Worm (Caenorhabditis elegans) whole organism, L1 larva: ENCODE results near the gene F16G10.6.

ENCODE experiments used
- elt-2 ChIP-seq: sonication (generic microtip); optimal IDR thresholded peaks from 2 replicates; lab custom pipeline; 2016; ENCODE audit warnings: missing genetic modification characterization, mild to moderate bottlenecking, inconsistent platforms, missing compliant biosample characterization, missing genetic modification reagents
- elt-3 ChIP-seq, 6 experiments: fragments of 150-350 bp in 1 of 6; sonication (generic microtip); optimal IDR thresholded peaks; 2 replicates each; lab custom pipeline; 2017 to 2018; ENCODE audit warnings: missing biosample characterization in 6 of 6, missing genetic modification characterization in 6 of 6, inconsistent platforms in 1 of 6
- fkh-8 ChIP-seq: sonication (generic microtip); optimal IDR thresholded peaks from 2 replicates; lab custom pipeline; 2016; ENCODE audit warnings: mild to moderate bottlenecking, missing genetic modification characterization, missing compliant biosample characterization
- fos-1 ChIP-seq: fragments of 150-350 bp; optimal IDR thresholded peaks from 2 replicates; lab custom pipeline; 2014; ENCODE audit warnings: missing biosample characterization, missing genetic modification characterization
- lin-13 ChIP-seq: fragments of 150-350 bp; optimal IDR thresholded peaks from 2 replicates; lab custom pipeline; 2014; ENCODE audit warnings: missing biosample characterization, missing genetic modification reagents, missing genetic modification characterization
- lin-15B ChIP-seq: fragments of 150-350 bp; sonication (generic microtip); optimal IDR thresholded peaks from 3 replicates; lab custom pipeline; 2014; ENCODE audit warnings: missing biosample characterization, missing genetic modification characterization
- mdl-1 ChIP-seq, 2 experiments: fragments of 150-350 bp; optimal IDR thresholded peaks; 2 replicates each; lab custom pipeline; 2014 to 2017; ENCODE audit warnings: missing biosample characterization in 2 of 2, missing genetic modification characterization in 2 of 2, inconsistent platforms in 1 of 2
- nhr-11 ChIP-seq: fragments of 150-350 bp; optimal IDR thresholded peaks from 2 replicates; lab custom pipeline; 2014; ENCODE audit warnings: missing biosample characterization, missing genetic modification characterization
- nhr-77 ChIP-seq: fragments of 150-350 bp; optimal IDR thresholded peaks from 2 replicates; lab custom pipeline; 2014; ENCODE audit warnings: missing biosample characterization, missing genetic modification characterization
- rnt-1 ChIP-seq: sonication (generic microtip); optimal IDR thresholded peaks from 2 replicates; lab custom pipeline; 2016; ENCODE audit warnings: mild to moderate bottlenecking, missing genetic modification characterization, moderate library complexity, missing compliant biosample characterization
- zag-1 ChIP-seq: fragments of 150-350 bp; optimal IDR thresholded peaks from 2 replicates; lab custom pipeline; 2014; ENCODE audit warnings: missing biosample characterization, missing genetic modification characterization

DNA sequence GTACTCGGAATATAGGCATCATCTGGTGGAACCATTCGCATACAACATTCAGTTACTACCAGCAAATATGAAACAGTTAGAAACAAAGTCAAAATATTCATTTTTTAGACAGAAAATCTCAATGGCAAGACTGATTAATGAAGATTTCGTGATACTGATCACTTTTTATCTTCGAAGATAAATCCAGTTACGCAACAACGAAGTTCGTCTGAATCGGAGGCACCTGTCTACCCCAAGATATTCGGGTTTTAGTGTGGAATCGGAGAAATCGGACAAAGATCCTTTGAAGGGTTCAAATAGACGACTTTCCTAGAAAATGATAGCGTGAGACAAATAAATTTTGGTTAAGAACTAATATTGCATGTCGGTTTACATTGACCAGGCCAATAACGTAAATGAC lies 18.2 kb upstream of the F16G10.6 start, which contains the start of gene F16G10.13:
- no peak for TF ChIP-seq fos-1 (tag; lab: Kevin White, UChicago)
- no peak for TF ChIP-seq lin-13 (GFP tag; lab: Kevin White, UChicago)
- TF ChIP-seq elt-3 (tag; optimal IDR thresholded peaks at IDR 0.05; lab: Kevin White, UChicago) = no peak
- TF ChIP-seq fkh-8 (tag; lab: Kevin White, UChicago) = no peak
- TF ChIP-seq elt-2 (tag; lab: Kevin White, UChicago) = no peak
- TF ChIP-seq lin-15B (tag; lab: Kevin White, UChicago) = no peak
- TF ChIP-seq nhr-11 (tag; lab: Kevin White, UChicago) = no peak
- TF ChIP-seq zag-1 (tag; lab: Kevin White, UChicago) = no peak
- no peak for TF ChIP-seq rnt-1 (tag; lab: Kevin White, UChicago)
- no peak for TF ChIP-seq mdl-1 (tag; optimal IDR thresholded peaks at IDR 0.05; lab: Kevin White, UChicago)
- no peak for TF ChIP-seq nhr-77 (tag; lab: Kevin White, UChicago)
